Fruit fly (Drosophila melanogaster): ENCODE results near the gene Cmpk.

DNA sequence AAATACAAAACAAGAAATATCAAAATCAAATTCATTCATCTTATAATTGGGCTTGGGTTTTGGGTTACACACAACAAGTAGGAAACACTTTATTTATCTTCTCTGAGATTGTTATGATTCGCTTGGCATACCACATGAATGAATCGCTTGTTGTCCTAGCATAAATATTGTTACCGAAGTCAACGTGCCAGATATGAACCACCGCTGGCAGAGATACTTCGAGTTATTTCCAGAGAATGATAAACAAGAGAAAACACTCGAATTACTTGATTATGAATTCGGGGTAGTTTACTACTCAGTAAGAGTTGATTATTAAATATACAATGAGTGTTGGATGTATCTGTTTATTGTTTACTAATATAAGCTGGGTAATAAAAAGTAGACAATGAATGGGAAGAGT is 43.7 kb downstream of the Cmpk start:
- TF ChIP-seq CG32121 (GFP tag; IDR thresholded peaks at IDR 0.05) (no peak), CG4496 (GFP tag; IDR thresholded peaks at IDR 0.05) (no peak), Snoo (tag; optimal IDR thresholded peaks at IDR 0.05) (no peak), CG8159 (tag; optimal IDR thresholded peaks at IDR 0.05) (no peak), CG15710 (tag; optimal IDR thresholded peaks at IDR 0.05) (no peak), CG13204 (GFP tag; optimal IDR thresholded peaks at IDR 0.05) (no peak)
